Worm (Caenorhabditis elegans): Measurements from ENCODE around the gene snt-6.

The snt-6 gene

ce11 chrII:782903-783302 is 32.9 kb upstream of the snt-6 start, which contains the start of gene Y39F10A.3:
Gene Y39F10A.3 (minus strand): TSS chrII:783003.
- TF ChIP-seq K09A11.1 (tag; optimal IDR thresholded peaks at IDR 0.05; ENCODE audit: insufficient read depth): no peak
- TF ChIP-seq ceh-31 (tag; optimal IDR thresholded peaks at IDR 0.05): no peak
- TF ChIP-seq nfya-1 (tag; optimal IDR thresholded peaks at IDR 0.05): no peak
- TF ChIP-seq hlh-15 (tag; optimal IDR thresholded peaks at IDR 0.05): no peak
- TF ChIP-seq fax-1 (tag; optimal IDR thresholded peaks at IDR 0.05): no peak
- no peak for TF ChIP-seq ttx-3 (tag; optimal IDR thresholded peaks at IDR 0.05)
- no peak for TF ChIP-seq ama-1 (optimal IDR thresholded peaks at IDR 0.05)
- TF ChIP-seq ref-2 (tag; optimal IDR thresholded peaks at IDR 0.05): no peak
- TF ChIP-seq tbx-7 (tag; optimal IDR thresholded peaks at IDR 0.05): no peak
- TF ChIP-seq fkh-6 (tag; optimal IDR thresholded peaks at IDR 0.05): no peak
- TF ChIP-seq unc-86 (tag; optimal IDR thresholded peaks at IDR 0.05): no peak
- TF ChIP-seq elt-2 (tag; optimal IDR thresholded peaks at IDR 0.05): no peak
- no peak for TF ChIP-seq lim-6 (tag; optimal IDR thresholded peaks at IDR 0.05)
- no peak for TF ChIP-seq unc-3 (GFP tag; conservative IDR thresholded peaks at IDR 0.05)
- no peak for TF ChIP-seq unc-3 (tag; optimal IDR thresholded peaks at IDR 0.05)
- TF ChIP-seq pha-2 (tag; optimal IDR thresholded peaks at IDR 0.05): no peak

- TF ChIP-seq odd-2 (tag; optimal IDR thresholded peaks at IDR 0.05) (no peak), ceh-34 (tag; optimal IDR thresholded peaks at IDR 0.05) (no peak), zip-5 (tag; optimal IDR thresholded peaks at IDR 0.05) (no peak), ceh-24 (tag; optimal IDR thresholded peaks at IDR 0.05) (no peak), madf-2 (tag; optimal IDR thresholded peaks at IDR 0.05) (no peak), hlh-30 (tag; optimal IDR thresholded peaks at IDR 0.05; ENCODE audit: insufficient read depth) (no peak), elt-4 (tag; optimal IDR thresholded peaks at IDR 0.05) (no peak), dve-1 (tag; optimal IDR thresholded peaks at IDR 0.05) (no peak), K09A11.1 (tag; optimal IDR thresholded peaks at IDR 0.05; ENCODE audit: insufficient read depth) (no peak), pha-2 (tag; optimal IDR thresholded peaks at IDR 0.05) (no peak), ceh-18 (tag; optimal IDR thresholded peaks at IDR 0.05) (no peak), sox-4 (tag; optimal IDR thresholded peaks at IDR 0.05) (no peak), sdc-2 (tag; optimal IDR thresholded peaks at IDR 0.05) (no peak), ceh-19 (GFP tag; optimal IDR thresholded peaks at IDR 0.05) (no peak), pros-1 (tag; optimal IDR thresholded peaks at IDR 0.05) (no peak), npax-4 (tag; optimal IDR thresholded peaks at IDR 0.05) (no peak)
Observed at ce11 chrII:775033-775432, 25.0 kb upstream of the snt-6 start, which contains the start of gene Y39F10A.1. Gene Y39F10A.1 (plus strand): TSS chrII:775333.

- TF ChIP-seq ceh-31 (tag; optimal IDR thresholded peaks at IDR 0.05): no peak
- no peak for TF ChIP-seq K02D7.2 (tag; optimal IDR thresholded peaks at IDR 0.05)
- TF ChIP-seq hlh-8 (tag; optimal IDR thresholded peaks at IDR 0.05): no peak
- TF ChIP-seq tbx-2 (tag; optimal IDR thresholded peaks at IDR 0.05): no peak
- peak; percentile 35 for TF ChIP-seq unc-42 (tag; optimal IDR thresholded peaks at IDR 0.05)
Observed at ce11 chrII:773830-774229, 23.8 kb upstream of the snt-6 start.

- TF ChIP-seq nhr-232 (tag; optimal IDR thresholded peaks at IDR 0.05) (no peak), K09A11.1 (tag; optimal IDR thresholded peaks at IDR 0.05; ENCODE audit: insufficient read depth) (no peak), dve-1 (tag; optimal IDR thresholded peaks at IDR 0.05) (no peak), pha-2 (tag; optimal IDR thresholded peaks at IDR 0.05) (no peak), ceh-24 (tag; optimal IDR thresholded peaks at IDR 0.05) (no peak), ceh-6 (GFP tag; optimal IDR thresholded peaks at IDR 0.05) (no peak), tbx-7 (tag; optimal IDR thresholded peaks at IDR 0.05) (no peak)
Observed at ce11 chrII:770253-770652, 20.2 kb upstream of the snt-6 start, which contains the start of gene C08G5.6. Gene C08G5.6 (plus strand): TSS chrII:770553.

- TF ChIP-seq ahr-1 (tag; optimal IDR thresholded peaks at IDR 0.05) (no peak), pat-9 (tag; optimal IDR thresholded peaks at IDR 0.05) (no peak), sdc-2 (tag; optimal IDR thresholded peaks at IDR 0.05) (no peak), lim-6 (tag; optimal IDR thresholded peaks at IDR 0.05) (no peak), ceh-14 (tag; optimal IDR thresholded peaks at IDR 0.05) (no peak), madf-2 (tag; optimal IDR thresholded peaks at IDR 0.05) (no peak), che-1 (tag; optimal IDR thresholded peaks at IDR 0.05) (no peak), nfya-1 (tag; optimal IDR thresholded peaks at IDR 0.05) (no peak), ceh-19 (GFP tag; optimal IDR thresholded peaks at IDR 0.05) (no peak), tbx-7 (tag; optimal IDR thresholded peaks at IDR 0.05) (no peak), ceh-34 (tag; optimal IDR thresholded peaks at IDR 0.05) (no peak), sox-4 (tag; optimal IDR thresholded peaks at IDR 0.05) (no peak)
Observed at ce11 chrII:769250-769649, 19.2 kb upstream of the snt-6 start.

All from whole organism, late embryonic.